Worm (Caenorhabditis elegans): ENCODE measurements around the gene srh-10.

DNA sequence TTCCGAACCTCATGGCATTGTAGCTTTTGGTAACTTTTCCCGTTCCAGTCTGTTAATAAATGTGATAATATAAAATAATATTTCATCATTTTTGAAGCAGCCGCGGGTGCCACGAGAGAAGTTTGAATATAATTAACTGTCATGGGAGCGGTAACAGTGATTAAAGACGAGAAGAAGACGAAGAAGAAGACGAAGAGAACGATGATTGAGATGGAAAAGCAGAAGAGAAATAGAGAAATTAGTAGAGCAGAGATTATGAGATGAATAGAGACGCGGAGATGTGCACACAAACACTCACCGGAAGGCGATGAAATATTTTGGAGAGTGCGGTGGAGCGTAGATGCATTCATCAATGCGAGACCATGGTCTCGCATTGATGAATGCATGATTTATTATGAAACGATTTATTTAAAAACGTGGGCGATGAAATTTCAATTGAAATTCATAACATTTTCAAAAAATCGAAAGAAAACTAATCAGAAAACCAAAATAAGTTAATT, 13.7 kb downstream of the srh-10 start, which contains the start of gene seip-1:
- TF ChIP-seq nhr-237 (tag; optimal IDR thresholded peaks at IDR 0.05) (no peak), mml-1 (tag; optimal IDR thresholded peaks at IDR 0.05) (no peak), nhr-28 (tag; optimal IDR thresholded peaks at IDR 0.05) (no peak), skn-1 (tag; optimal IDR thresholded peaks at IDR 0.05) (peak; percentile 89), fos-1 (tag; optimal IDR thresholded peaks at IDR 0.05) (peak; percentile 33), unc-62 (GFP tag; optimal IDR thresholded peaks at IDR 0.05) (peak; percentile 30), elt-3 (tag; optimal IDR thresholded peaks at IDR 0.05) (no peak), nhr-77 (tag; optimal IDR thresholded peaks at IDR 0.05) (no peak), nhr-12 (tag; optimal IDR thresholded peaks at IDR 0.05) (no peak), ama-1 (optimal IDR thresholded peaks at IDR 0.05) (peak; percentile 10), pha-4 (tag; optimal IDR thresholded peaks at IDR 0.05) (peak; percentile 90), jun-1 (tag; optimal IDR thresholded peaks at IDR 0.05) (peak; percentile 79)
